Worm (Caenorhabditis elegans) whole organism, midembryonic: Measurements from ENCODE around the gene clec-164.
A peak's percentile ranks its signal among the peaks of the same experiment; 100 is the strongest.

Experiments used
- T22C8.4 ChIP-seq: fragments of 200-800 bp; sonication (Bioruptor generic); IDR thresholded peaks from 2 replicates; pipeline ENCODE4 v1.3.6; 2022; ENCODE audit warnings: missing genetic modification characterization, missing compliant biosample characterization
- cog-1 ChIP-seq: sonication (generic microtip); optimal IDR thresholded peaks from 2 replicates; lab custom pipeline; 2016; ENCODE audit warnings: missing genetic modification characterization, missing compliant biosample characterization
- flt-1 ChIP-seq: fragments of 200-800 bp; sonication (Bioruptor generic); IDR thresholded peaks from 2 replicates; pipeline ENCODE4 v1.3.6; 2022; ENCODE audit warnings: missing genetic modification characterization, missing compliant biosample characterization
- klf-2 ChIP-seq: fragments of 200-800 bp; sonication (Bioruptor generic); conservative IDR thresholded peaks from 2 replicates; pipeline ENCODE4 v1.3.6; 2022; ENCODE audit warnings: missing genetic modification reagents, missing genetic modification characterization, missing compliant biosample characterization
- med-1 ChIP-seq: sonication (generic microtip); optimal IDR thresholded peaks from 2 replicates; lab custom pipeline; 2017; ENCODE audit warnings: missing genetic modification characterization, mild to moderate bottlenecking, missing compliant biosample characterization, antibody characterized with exemption, missing genetic modification reagents; ENCODE audit not compliant: insufficient read depth
- ref-1 ChIP-seq: fragments of 200-800 bp; sonication (Bioruptor generic); conservative IDR thresholded peaks from 2 replicates; pipeline ENCODE4 v1.3.6; 2022; ENCODE audit warnings: missing genetic modification reagents, missing genetic modification characterization, missing compliant biosample characterization
- tab-1 ChIP-seq: fragments of 200-800 bp; sonication (Bioruptor generic); IDR thresholded peaks from 2 replicates; pipeline ENCODE4 v1.3.6; 2022; ENCODE audit warnings: missing genetic modification characterization, missing compliant biosample characterization
- ztf-23 ChIP-seq: fragments of 200-800 bp; sonication (Bioruptor generic); IDR thresholded peaks from 2 replicates; pipeline ENCODE4 v1.3.6; 2022; ENCODE audit warnings: missing genetic modification reagents, missing genetic modification characterization, missing compliant biosample characterization
- ztf-29 ChIP-seq: fragments of 200-800 bp; sonication (Bioruptor generic); IDR thresholded peaks from 2 replicates; pipeline ENCODE4 v1.3.6; 2022; ENCODE audit warnings: missing genetic modification reagents, missing genetic modification characterization, missing compliant biosample characterization

The clec-164 gene

ce11 chrIV:746333-746732 is 29.9 kb downstream of the clec-164 start:
- no peak for TF ChIP-seq T22C8.4 (GFP tag; lab: Robert Waterston, UW)

ce11 chrIV:749557-749956 is 33.1 kb downstream of the clec-164 start:
- TF ChIP-seq flt-1 (no peak), tab-1 (no peak), med-1 (GFP tag; lab: Kevin White, UChicago) (no peak), T22C8.4 (GFP tag; lab: Robert Waterston, UW) (no peak), klf-2 (GFP tag; lab: Robert Waterston, UW) (no peak), ztf-29 (no peak), ref-1 (GFP tag; lab: Robert Waterston, UW) (no peak), ztf-23 (GFP tag; lab: Robert Waterston, UW) (no peak), cog-1 (tag; lab: Kevin White, UChicago) (no peak)

ce11 chrIV:754357-754972 is 38.0 kb downstream of the clec-164 start:
- TF ChIP-seq med-1 (GFP tag; lab: Kevin White, UChicago) (no peak), tab-1 (no peak), flt-1 (no peak), ref-1 (GFP tag; lab: Robert Waterston, UW) (no peak)

ce11 chrIV:756421-756820 is 40.0 kb downstream of the clec-164 start, which contains the start of gene srt-23:
srt-23 (plus strand) TSS chrIV:756721.
- TF ChIP-seq tab-1 (no peak), ztf-29 (no peak), cog-1 (tag; lab: Kevin White, UChicago) (no peak), ztf-23 (GFP tag; lab: Robert Waterston, UW) (no peak), klf-2 (GFP tag; lab: Robert Waterston, UW) (no peak), T22C8.4 (GFP tag; lab: Robert Waterston, UW) (no peak), med-1 (GFP tag; lab: Kevin White, UChicago) (no peak), flt-1 (no peak)

- TF ChIP-seq ztf-23 (GFP tag; lab: Robert Waterston, UW), result no peak
- no peak for TF ChIP-seq T22C8.4 (GFP tag; lab: Robert Waterston, UW)
- TF ChIP-seq cog-1 (tag; lab: Kevin White, UChicago), result no peak
- no peak for TF ChIP-seq flt-1
- no peak for TF ChIP-seq ref-1 (GFP tag; lab: Robert Waterston, UW)
- no peak for TF ChIP-seq ztf-29
- TF ChIP-seq med-1 (GFP tag; lab: Kevin White, UChicago), result no peak
- no peak for TF ChIP-seq klf-2 (GFP tag; lab: Robert Waterston, UW)
- no peak for TF ChIP-seq tab-1
These were observed 40.5 kb downstream of the clec-164 start for ce11 chrIV:756956-757355.

ce11 chrIV:757548-757947 is 41.1 kb downstream of the clec-164 start:
- TF ChIP-seq ref-1 (GFP tag; lab: Robert Waterston, UW), result no peak
- TF ChIP-seq ztf-23 (GFP tag; lab: Robert Waterston, UW), result no peak
- no peak for TF ChIP-seq flt-1
- no peak for TF ChIP-seq med-1 (GFP tag; lab: Kevin White, UChicago)
- TF ChIP-seq tab-1, result no peak
- no peak for TF ChIP-seq cog-1 (tag; lab: Kevin White, UChicago)
- no peak for TF ChIP-seq klf-2 (GFP tag; lab: Robert Waterston, UW)
- TF ChIP-seq T22C8.4 (GFP tag; lab: Robert Waterston, UW), result no peak
- TF ChIP-seq ztf-29, result no peak

- TF ChIP-seq med-1 (GFP tag; lab: Kevin White, UChicago) (no peak), ref-1 (GFP tag; lab: Robert Waterston, UW) (no peak), tab-1 (no peak), klf-2 (GFP tag; lab: Robert Waterston, UW) (no peak), T22C8.4 (GFP tag; lab: Robert Waterston, UW) (no peak)
These were observed 43.8 kb downstream of the clec-164 start, which contains the start of gene gst-40 for ce11 chrIV:760267-760666. gst-40 (plus strand) TSS chrIV:760502.

ce11 chrIV:762016-762459 is 45.6 kb downstream of the clec-164 start:
- no peak for TF ChIP-seq ztf-29
- TF ChIP-seq ztf-23 (GFP tag; lab: Robert Waterston, UW), result no peak
- TF ChIP-seq med-1 (GFP tag; lab: Kevin White, UChicago), result no peak
- TF ChIP-seq ref-1 (GFP tag; lab: Robert Waterston, UW), result no peak

- TF ChIP-seq klf-2 (GFP tag; lab: Robert Waterston, UW), result no peak
- no peak for TF ChIP-seq cog-1 (tag; lab: Kevin White, UChicago)
- TF ChIP-seq tab-1, result peak; percentile 51; the same call in 1 of the 2 replicates
- TF ChIP-seq flt-1, result no peak
- no peak for TF ChIP-seq med-1 (GFP tag; lab: Kevin White, UChicago)
- TF ChIP-seq ztf-29, result no peak
- TF ChIP-seq ref-1 (GFP tag; lab: Robert Waterston, UW), result no peak
- TF ChIP-seq ztf-23 (GFP tag; lab: Robert Waterston, UW), result 0 out of 2 replicates have a peak, but pooled peaks have one; percentile 20
- TF ChIP-seq T22C8.4 (GFP tag; lab: Robert Waterston, UW), result no peak
These were observed 46.3 kb downstream of the clec-164 start for ce11 chrIV:762486-763376.
